Fruit fly (Drosophila melanogaster) whole organism, wandering third instar larva: ENCODE data around the gene Tpt.

Experiments
- Abd-B ChIP-seq: fragments of >200 bp; optimal IDR thresholded peaks from 2 replicates; lab custom pipeline; 2017; ENCODE audit warnings: missing biosample characterization, missing genetic modification characterization
- CG32264 ChIP-seq: fragments of 200-800 bp; sonication (Bioruptor generic); optimal IDR thresholded peaks from 2 replicates; lab custom pipeline; 2016; ENCODE audit warnings: missing biosample characterization, missing genetic modification characterization
- CG9705 ChIP-seq: fragments of 200-800 bp; sonication (Bioruptor generic); optimal IDR thresholded peaks from 2 replicates; lab custom pipeline; 2018; ENCODE audit warnings: missing biosample characterization, mild to moderate bottlenecking, missing genetic modification characterization
- CrebA ChIP-seq: fragments of 200-800 bp; sonication (Bioruptor generic); optimal IDR thresholded peaks from 2 replicates; lab custom pipeline; 2016; ENCODE audit warnings: missing biosample characterization, mild to moderate bottlenecking, missing genetic modification characterization, borderline replicate concordance
- Dfd ChIP-seq: fragments of >200 bp; optimal IDR thresholded peaks from 2 replicates; lab custom pipeline; 2017; ENCODE audit warnings: missing biosample characterization, missing genetic modification characterization
- Dif ChIP-seq: fragments of 200-275, 200-300 bp; sonication (Bioruptor generic); optimal IDR thresholded peaks from 2 replicates; lab custom pipeline; 2018; ENCODE audit warnings: missing biosample characterization, missing genetic modification characterization; ENCODE audit not compliant: partially characterized antibody
- GATAd ChIP-seq: sonication (Bioruptor generic); optimal IDR thresholded peaks from 2 replicates; lab custom pipeline; 2016; ENCODE audit warnings: missing biosample characterization, missing genetic modification characterization
- HLH106 ChIP-seq: fragments of 200-800 bp; optimal IDR thresholded peaks from 3 replicates; lab custom pipeline; 2019; ENCODE audit warnings: missing biosample characterization, mild to moderate bottlenecking, missing genetic modification characterization, moderate library complexity
- Hnf4 ChIP-seq: fragments of 200-800 bp; sonication (Bioruptor generic); optimal IDR thresholded peaks from 2 replicates; lab custom pipeline; 2016; ENCODE audit warnings: missing biosample characterization, mild to moderate bottlenecking, missing genetic modification characterization
- Hr78 ChIP-seq: fragments of >200 bp; optimal IDR thresholded peaks from 2 replicates; lab custom pipeline; 2017; ENCODE audit warnings: missing biosample characterization, missing genetic modification characterization
- Hr83 ChIP-seq: fragments of 200-300 bp; sonication (Bioruptor generic); optimal IDR thresholded peaks from 2 replicates; lab custom pipeline; 2016; ENCODE audit warnings: missing biosample characterization, mild to moderate bottlenecking, missing genetic modification characterization, moderate library complexity; ENCODE audit not compliant: poor library complexity, severe bottlenecking
- Jra ChIP-seq: sonication (Bioruptor generic); optimal IDR thresholded peaks from 2 replicates; lab custom pipeline; 2016; ENCODE audit warnings: missing biosample characterization, missing genetic modification characterization
- Mio ChIP-seq: sonication (Bioruptor generic); optimal IDR thresholded peaks from 2 replicates; lab custom pipeline; 2016; ENCODE audit warnings: missing biosample characterization, missing genetic modification characterization
- Myc ChIP-seq: fragments of >200 bp; optimal IDR thresholded peaks from 2 replicates; lab custom pipeline; 2017
- N ChIP-seq: fragments of >200 bp; optimal IDR thresholded peaks from 2 replicates; lab custom pipeline; 2018; ENCODE audit warnings: missing biosample characterization, missing external identifiers, missing genetic modification characterization
- OdsH ChIP-seq: fragments of 200-800 bp; sonication (Bioruptor generic); optimal IDR thresholded peaks from 2 replicates; lab custom pipeline; 2016; ENCODE audit warnings: missing biosample characterization, mild to moderate bottlenecking, missing genetic modification characterization
- Rel ChIP-seq, 2 experiments: fragments of 200-800 bp; sonication (Bioruptor generic) in 1 of 2; optimal IDR thresholded peaks; 2 replicates in 1 of 2; 3 replicates in 1 of 2; lab custom pipeline; 2016 to 2019; ENCODE audit warnings: mild to moderate bottlenecking in 2 of 2, missing biosample characterization in 2 of 2, missing genetic modification characterization in 2 of 2, moderate library complexity in 1 of 2
- Sp1 ChIP-seq: fragments of 200-800 bp; sonication (Bioruptor generic); optimal IDR thresholded peaks from 3 replicates; lab custom pipeline; 2019; ENCODE audit warnings: missing biosample characterization, mild to moderate bottlenecking, missing genetic modification characterization, moderate library complexity
- Vsx2 ChIP-seq: fragments of 200-300, 225-300 bp; sonication (Bioruptor generic); optimal IDR thresholded peaks from 2 replicates; lab custom pipeline; 2018; ENCODE audit warnings: missing biosample characterization, missing genetic modification characterization; ENCODE audit not compliant: partially characterized antibody
- br ChIP-seq: fragments of 200-800 bp; sonication (Bioruptor generic); optimal IDR thresholded peaks from 2 replicates; lab custom pipeline; 2016; ENCODE audit warnings: missing biosample characterization, missing genetic modification characterization
- brk ChIP-seq: fragments of 200-800 bp; sonication (Bioruptor generic); optimal IDR thresholded peaks from 2 replicates; lab custom pipeline; 2016; ENCODE audit warnings: missing biosample characterization, mild to moderate bottlenecking, missing genetic modification characterization
- dl ChIP-seq, 2 experiments: fragments of 175-275, 200-275 bp in 1 of 2; fragments of 200-275 bp in 1 of 2; sonication (Bioruptor generic); optimal IDR thresholded peaks; lab custom pipeline; 2018; ENCODE audit warnings: mild to moderate bottlenecking in 2 of 2, missing biosample characterization in 2 of 2, missing genetic modification characterization in 2 of 2, moderate library complexity in 2 of 2; ENCODE audit not compliant: partially characterized antibody in 2 of 2, insufficient read depth in 1 of 2
- dmrt93B ChIP-seq: fragments of 200-800 bp; sonication (Bioruptor generic); optimal IDR thresholded peaks from 2 replicates; lab custom pipeline; 2018; ENCODE audit warnings: missing biosample characterization, mild to moderate bottlenecking, missing genetic modification characterization
- dsf ChIP-seq: sonication (Bioruptor generic); optimal IDR thresholded peaks from 2 replicates; lab custom pipeline; 2016; ENCODE audit warnings: missing biosample characterization, missing genetic modification characterization, borderline replicate concordance
- ey ChIP-seq: fragments of 200-800 bp; sonication (Bioruptor generic); optimal IDR thresholded peaks from 2 replicates; lab custom pipeline; 2016; ENCODE audit warnings: missing biosample characterization, missing genetic modification characterization
- foxo ChIP-seq, 2 experiments: fragments of 200-800 bp; sonication (Bioruptor generic); optimal IDR thresholded peaks; 2 replicates in 1 of 2; 3 replicates in 1 of 2; lab custom pipeline; 2016 to 2017; ENCODE audit warnings: missing biosample characterization in 2 of 2, missing genetic modification characterization in 2 of 2
- fru ChIP-seq: fragments of 200-800 bp; sonication (Bioruptor generic); optimal IDR thresholded peaks from 3 replicates; lab custom pipeline; 2016; ENCODE audit warnings: missing biosample characterization, mild to moderate bottlenecking, missing genetic modification characterization
- h ChIP-seq: fragments of 200-800 bp; sonication (Bioruptor generic); optimal IDR thresholded peaks from 3 replicates; lab custom pipeline; 2016; ENCODE audit warnings: missing biosample characterization, mild to moderate bottlenecking, missing genetic modification characterization
- jim ChIP-seq: fragments of 175-275, 200-325 bp; sonication (Bioruptor generic); optimal IDR thresholded peaks from 2 replicates; lab custom pipeline; 2016; ENCODE audit warnings: missing biosample characterization, mild to moderate bottlenecking, missing genetic modification characterization
- lola ChIP-seq: fragments of >200 bp; optimal IDR thresholded peaks from 2 replicates; lab custom pipeline; 2017; ENCODE audit warnings: missing biosample characterization, missing genetic modification characterization
- pan ChIP-seq: fragments of >200 bp; optimal IDR thresholded peaks from 2 replicates; lab custom pipeline; 2017
- psq ChIP-seq: fragments of 200-800 bp; sonication (Bioruptor generic); optimal IDR thresholded peaks from 3 replicates; lab custom pipeline; 2017; ENCODE audit warnings: missing biosample characterization, mild to moderate bottlenecking, missing genetic modification characterization, moderate library complexity
- rgr ChIP-seq: fragments of 200-800 bp; sonication (Bioruptor generic); optimal IDR thresholded peaks from 3 replicates; lab custom pipeline; 2016; ENCODE audit warnings: missing biosample characterization, mild to moderate bottlenecking, missing genetic modification characterization
- sage ChIP-seq: fragments of 200-800 bp; sonication (Bioruptor generic); optimal IDR thresholded peaks from 2 replicates; lab custom pipeline; 2016; ENCODE audit warnings: missing biosample characterization, mild to moderate bottlenecking, missing genetic modification characterization
- sv ChIP-seq: fragments of 200-800 bp; sonication (Bioruptor generic); optimal IDR thresholded peaks from 3 replicates; lab custom pipeline; 2016; ENCODE audit warnings: missing biosample characterization, missing genetic modification characterization
- tai ChIP-seq: sonication (Bioruptor generic); optimal IDR thresholded peaks from 2 replicates; lab custom pipeline; 2016; ENCODE audit warnings: missing biosample characterization, missing genetic modification characterization
- usp ChIP-seq: fragments of >200 bp; optimal IDR thresholded peaks from 2 replicates; lab custom pipeline; 2017; ENCODE audit warnings: missing biosample characterization, missing genetic modification characterization
- woc ChIP-seq: sonication (Bioruptor generic); optimal IDR thresholded peaks from 2 replicates; lab custom pipeline; 2016; ENCODE audit warnings: missing biosample characterization, mild to moderate bottlenecking, missing genetic modification characterization

Tpt gene

dm6 chr3L:8440771-8441549 lies 35.9 kb upstream of the Tpt start:
- TF ChIP-seq GATAd (GFP tag; lab: Kevin White, UChicago): peak; percentile 16
- no peak for TF ChIP-seq Mio (GFP tag; lab: Kevin White, UChicago)
- TF ChIP-seq usp: no peak
- no peak for TF ChIP-seq lola (GFP tag; lab: Kevin White, UChicago)
- TF ChIP-seq brk (GFP tag; lab: Kevin White, UChicago): no peak
- TF ChIP-seq woc: no peak
- peak; percentile 90 for TF ChIP-seq Sp1 (GFP tag; lab: Kevin White, UChicago)
- TF ChIP-seq Rel (GFP tag; optimal IDR thresholded peaks at IDR 0.05; lab: Kevin White, UChicago): no peak
- no peak for TF ChIP-seq Rel (tag; optimal IDR thresholded peaks at IDR 0.05; lab: Kevin White, UChicago)
- no peak for TF ChIP-seq pan (lab: Kevin White, UChicago)
- no peak for TF ChIP-seq sage
- no peak for TF ChIP-seq tai
- TF ChIP-seq CrebA: no peak
- TF ChIP-seq Jra (GFP tag; lab: Kevin White, UChicago): no peak
- TF ChIP-seq Myc: no peak
- no peak for TF ChIP-seq Dfd (GFP tag; lab: Kevin White, UChicago)
- no peak for TF ChIP-seq HLH106 (tag; lab: Kevin White, UChicago)
- TF ChIP-seq fru: no peak
- TF ChIP-seq rgr (GFP tag; lab: Kevin White, UChicago): no peak
- peak; percentile 40 for TF ChIP-seq jim (GFP tag; lab: Kevin White, UChicago)
- no peak for TF ChIP-seq sv (GFP tag; lab: Kevin White, UChicago)
- no peak for TF ChIP-seq Hr78
- no peak for TF ChIP-seq h (GFP tag; lab: Kevin White, UChicago)
- TF ChIP-seq Hr83 (GFP tag; lab: Kevin White, UChicago): no peak
- no peak for TF ChIP-seq OdsH (GFP tag; lab: Kevin White, UChicago)
- TF ChIP-seq Vsx2 (GFP tag; lab: Kevin White, UChicago): no peak
- no peak for TF ChIP-seq dmrt93B (GFP tag; lab: Kevin White, UChicago)
- no peak for TF ChIP-seq dsf (GFP tag; lab: Kevin White, UChicago)
- TF ChIP-seq dl (GFP tag; optimal IDR thresholded peaks at IDR 0.05; lab: Kevin White, UChicago; ENCODE audit: insufficient read depth in 1 of 2, partially characterized antibody in 2 of 2): no peak
- TF ChIP-seq foxo (GFP tag; optimal IDR thresholded peaks at IDR 0.05; lab: Kevin White, UChicago): peak in 1 of 2 experiments; percentile 47
- peak; percentile 42 for TF ChIP-seq CG9705 (GFP tag; lab: Kevin White, UChicago)
- TF ChIP-seq br: no peak
- no peak for TF ChIP-seq Dif
- TF ChIP-seq Hnf4: no peak
- TF ChIP-seq CG32264: peak; percentile 24
- TF ChIP-seq ey (GFP tag; lab: Kevin White, UChicago): no peak
- no peak for TF ChIP-seq psq (GFP tag; lab: Kevin White, UChicago)
- no peak for TF ChIP-seq N
- TF ChIP-seq Abd-B (GFP tag; lab: Kevin White, UChicago): no peak

dm6 chr3L:8440079-8440478 lies 35.0 kb upstream of the Tpt start:
- TF ChIP-seq h (GFP tag; lab: Kevin White, UChicago): no peak
- no peak for TF ChIP-seq woc
- no peak for TF ChIP-seq Hnf4
- no peak for TF ChIP-seq Abd-B (GFP tag; lab: Kevin White, UChicago)
- TF ChIP-seq foxo (GFP tag; optimal IDR thresholded peaks at IDR 0.05; lab: Kevin White, UChicago): no peak
- no peak for TF ChIP-seq fru
- TF ChIP-seq tai: no peak
- no peak for TF ChIP-seq Dfd (GFP tag; lab: Kevin White, UChicago)
- no peak for TF ChIP-seq GATAd (GFP tag; lab: Kevin White, UChicago)
- no peak for TF ChIP-seq Myc
- no peak for TF ChIP-seq jim (GFP tag; lab: Kevin White, UChicago)
- TF ChIP-seq rgr (GFP tag; lab: Kevin White, UChicago): no peak
- TF ChIP-seq Vsx2 (GFP tag; lab: Kevin White, UChicago): no peak
- TF ChIP-seq pan (lab: Kevin White, UChicago): no peak
- TF ChIP-seq HLH106 (tag; lab: Kevin White, UChicago): no peak
- no peak for TF ChIP-seq OdsH (GFP tag; lab: Kevin White, UChicago)
- no peak for TF ChIP-seq lola (GFP tag; lab: Kevin White, UChicago)
- TF ChIP-seq CG9705 (GFP tag; lab: Kevin White, UChicago): no peak
